Fruit fly (Drosophila melanogaster) whole organism, prepupa: ENCODE results near the gene CG17726.

Experiments used
- CG1621 ChIP-seq: fragments of 200-800 bp; sonication (Bioruptor generic); optimal IDR thresholded peaks from 3 replicates; lab custom pipeline; 2018; ENCODE audit warnings: missing biosample characterization, mild to moderate bottlenecking, missing genetic modification characterization
- CG31627 ChIP-seq: fragments of 200-800 bp; sonication (Bioruptor generic); optimal IDR thresholded peaks from 3 replicates; lab custom pipeline; 2016; ENCODE audit warnings: missing biosample characterization, missing genetic modification characterization
- CG8119 ChIP-seq: fragments of 200-800 bp; sonication (Bioruptor generic); IDR thresholded peaks from 3 replicates; pipeline ENCODE4 v1.3.6; 2022; ENCODE audit warnings: missing biosample characterization, missing genetic modification characterization
- Hr38 ChIP-seq: sonication (Bioruptor generic); optimal IDR thresholded peaks from 2 replicates; lab custom pipeline; 2016; ENCODE audit warnings: missing biosample characterization, missing genetic modification characterization
- Lpt ChIP-seq: fragments of 200-800 bp; sonication (Bioruptor generic); optimal IDR thresholded peaks from 3 replicates; lab custom pipeline; 2016; ENCODE audit warnings: missing biosample characterization, missing genetic modification characterization
- Met ChIP-seq: fragments of 200-800 bp; sonication (Bioruptor generic); optimal IDR thresholded peaks from 3 replicates; lab custom pipeline; 2016; ENCODE audit warnings: missing biosample characterization, missing genetic modification characterization
- OdsH ChIP-seq: fragments of 200-800 bp; sonication (Bioruptor generic); optimal IDR thresholded peaks from 3 replicates; lab custom pipeline; 2016; ENCODE audit warnings: missing biosample characterization, missing genetic modification characterization
- esn ChIP-seq: fragments of 200-800 bp; sonication (Bioruptor generic); optimal IDR thresholded peaks from 2 replicates; lab custom pipeline; 2016; ENCODE audit warnings: missing biosample characterization, mild to moderate bottlenecking, missing genetic modification characterization, moderate library complexity
- lz ChIP-seq: fragments of 200-800 bp; sonication (Bioruptor generic); optimal IDR thresholded peaks from 3 replicates; lab custom pipeline; 2016; ENCODE audit warnings: missing biosample characterization, missing genetic modification characterization
- spab ChIP-seq: fragments of 200-800 bp; sonication (Bioruptor generic); optimal IDR thresholded peaks from 2 replicates; lab custom pipeline; 2017; ENCODE audit warnings: missing biosample characterization, mild to moderate bottlenecking, missing genetic modification characterization, missing genetic modification reagents
- svp ChIP-seq: fragments of 200-800 bp; sonication (Bioruptor generic); peaks from one replicate; lab custom pipeline; 2016; ENCODE audit warnings: missing biosample characterization, missing genetic modification characterization
- topi ChIP-seq: fragments of 200-800 bp; sonication (Bioruptor generic); optimal IDR thresholded peaks from 3 replicates; lab custom pipeline; 2016; ENCODE audit warnings: missing biosample characterization, missing genetic modification characterization
- vri ChIP-seq: fragments of 200-800 bp; sonication (Bioruptor generic); optimal IDR thresholded peaks from 3 replicates; lab custom pipeline; 2016; ENCODE audit warnings: missing biosample characterization, mild to moderate bottlenecking, missing genetic modification characterization

DNA sequence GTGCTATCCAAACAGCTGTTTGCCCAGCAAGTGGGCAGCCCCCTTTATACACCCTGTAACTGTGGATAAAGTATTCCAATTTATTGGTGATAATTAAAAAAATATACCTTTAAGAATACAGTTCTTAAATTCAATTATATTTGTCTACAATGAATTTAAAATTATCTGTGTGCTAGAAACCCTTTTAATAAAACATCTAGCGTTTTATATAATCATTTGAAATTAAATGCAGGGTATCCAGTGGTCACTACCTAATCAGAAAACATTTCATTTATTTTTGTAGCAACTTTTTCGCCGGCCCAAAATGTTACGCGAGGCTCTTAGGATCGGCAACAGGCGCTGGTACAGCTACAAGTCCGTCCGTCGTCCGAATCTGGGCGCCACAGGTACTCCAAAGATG is at the start of gene CG17726:
- peak; percentile 97 for TF ChIP-seq topi
- peak; percentile 99 for TF ChIP-seq CG8119 (GFP tag; lab: Robert Waterston, UW)
- no peak for TF ChIP-seq Hr38 (GFP tag; lab: Kevin White, UChicago)
- peak; percentile 98 for TF ChIP-seq svp (GFP tag; lab: Kevin White, UChicago)
- TF ChIP-seq CG31627 = peak; percentile 97
- TF ChIP-seq lz (GFP tag; lab: Kevin White, UChicago) = peak; percentile 97
- peak; percentile 93 for TF ChIP-seq CG1621 (tag; lab: Kevin White, UChicago)
- peak; percentile 96 for TF ChIP-seq Met (GFP tag; lab: Kevin White, UChicago)
- TF ChIP-seq OdsH (GFP tag; lab: Kevin White, UChicago) = peak; percentile 97
- no peak for TF ChIP-seq vri (GFP tag; lab: Kevin White, UChicago)
- TF ChIP-seq Lpt (GFP tag; lab: Kevin White, UChicago) = peak; percentile 87
- TF ChIP-seq esn (GFP tag; lab: Kevin White, UChicago) = peak; percentile 98
- TF ChIP-seq spab (GFP tag; lab: Kevin White, UChicago) = no peak
